Worm (Caenorhabditis elegans): ENCODE data around the gene rnp-5.

Gene rnp-5

ce11 chrIII:822546-823272 is 31.0 kb downstream of the rnp-5 start, which contains the start of gene clec-149:
Gene clec-149 (plus strand): TSS chrIII:823222.
- no peak for TF ChIP-seq tab-1 (GFP tag; IDR thresholded peaks at IDR 0.05)
- TF ChIP-seq ztf-29 (GFP tag; IDR thresholded peaks at IDR 0.05): no peak
- no peak for TF ChIP-seq cog-1 (tag; optimal IDR thresholded peaks at IDR 0.05)
- TF ChIP-seq ztf-23 (GFP tag; IDR thresholded peaks at IDR 0.05): no peak
- TF ChIP-seq ref-1 (GFP tag; conservative IDR thresholded peaks at IDR 0.05): no peak
- TF ChIP-seq klf-2 (GFP tag; conservative IDR thresholded peaks at IDR 0.05): no peak

- no peak for TF ChIP-seq ztf-23 (GFP tag; IDR thresholded peaks at IDR 0.05)
- TF ChIP-seq flt-1 (GFP tag; IDR thresholded peaks at IDR 0.05): no peak
- no peak for TF ChIP-seq klf-2 (GFP tag; conservative IDR thresholded peaks at IDR 0.05)
- TF ChIP-seq T22C8.4 (GFP tag; IDR thresholded peaks at IDR 0.05): no peak
These were observed 34.4 kb downstream of the rnp-5 start for ce11 chrIII:819313-819712.

ce11 chrIII:815845-816244 is 37.9 kb downstream of the rnp-5 start, which contains the start of gene dac-1:
Gene dac-1 (plus strand): TSS chrIII:816145.
- no peak for TF ChIP-seq tab-1 (GFP tag; IDR thresholded peaks at IDR 0.05)
- TF ChIP-seq klf-2 (GFP tag; conservative IDR thresholded peaks at IDR 0.05): no peak
- TF ChIP-seq cog-1 (tag; optimal IDR thresholded peaks at IDR 0.05): no peak
- no peak for TF ChIP-seq ref-1 (GFP tag; conservative IDR thresholded peaks at IDR 0.05)
- no peak for TF ChIP-seq flt-1 (GFP tag; IDR thresholded peaks at IDR 0.05)
- no peak for TF ChIP-seq med-1 (GFP tag; optimal IDR thresholded peaks at IDR 0.05; ENCODE audit: insufficient read depth)
- TF ChIP-seq ztf-29 (GFP tag; IDR thresholded peaks at IDR 0.05): no peak
- no peak for TF ChIP-seq ztf-23 (GFP tag; IDR thresholded peaks at IDR 0.05)
- TF ChIP-seq T22C8.4 (GFP tag; IDR thresholded peaks at IDR 0.05): no peak

- TF ChIP-seq klf-2 (GFP tag; conservative IDR thresholded peaks at IDR 0.05): no peak
These were observed 42.2 kb downstream of the rnp-5 start, which contains the start of gene daf-7 for ce11 chrIII:811544-811943. Gene daf-7 (plus strand): TSS chrIII:811844.
